Comparison of ENCODE assay signal across 5 worm cellular contexts in genomic region chrII:8603567-8604359, ce11.
A peak's percentile ranks its signal among the peaks of the same experiment; 100 is the strongest.
TF ChIP-seq lines count a peak whose summit lies in the region.

Gene suf-1 (plus strand): TSS chrII:8603846.

TF ChIP-seq in whole organism, L1 larva, 84 proteins besides CTCF, POLR2A, EP300 and RAD21 (continued from another document):
- no peak for TF ChIP-seq C16A3.4 (tag; optimal IDR thresholded peaks at IDR 0.05; lab: Kevin White, UChicago)
- TF ChIP-seq nhr-85 (tag; lab: Kevin White, UChicago), result no peak
- TF ChIP-seq grh-1 (GFP tag; IDR thresholded peaks at IDR 0.05; lab: Robert Waterston, UW), result 0 out of 2 replicates have a peak, but pooled peaks have one; percentile 25
- TF ChIP-seq snu-23 (GFP tag; optimal IDR thresholded peaks at IDR 0.05; lab: Kevin White, UChicago), result peak; percentile 42
- TF ChIP-seq efl-1 (optimal IDR thresholded peaks at IDR 0.05; lab: Kevin White, UChicago), result peak; percentile 50 to 51
- peak; percentile 42 to 92 for TF ChIP-seq efl-1 (GFP tag; optimal IDR thresholded peaks at IDR 0.05 in 1 of 2; lab: Kevin White, UChicago)
- TF ChIP-seq isw-1 (GFP tag; IDR thresholded peaks at IDR 0.05; lab: Robert Waterston, UW), result no peak
- TF ChIP-seq nhr-19 (GFP tag; conservative IDR thresholded peaks at IDR 0.05; lab: Robert Waterston, UW), result 0 out of 2 replicates have a peak, but pooled peaks have one; percentile 18
- peak; percentile 78 for TF ChIP-seq F16B12.6 (tag; optimal IDR thresholded peaks at IDR 0.05; lab: Kevin White, UChicago)
- peak; percentile 14 for TF ChIP-seq dsc-1 (tag; optimal IDR thresholded peaks at IDR 0.05; lab: Kevin White, UChicago)
- peak; percentile 78 for TF ChIP-seq ama-1 (optimal IDR thresholded peaks at IDR 0.05; lab: Kevin White, UChicago)
- peak; percentile 39 for TF ChIP-seq nhr-47 (tag; optimal IDR thresholded peaks at IDR 0.05; lab: Kevin White, UChicago)
- peak; percentile 36 for TF ChIP-seq swsn-7 (tag; optimal IDR thresholded peaks at IDR 0.05; lab: Kevin White, UChicago)
- TF ChIP-seq nhr-90 (tag; optimal IDR thresholded peaks at IDR 0.05; lab: Kevin White, UChicago; ENCODE audit: poor library complexity), result peak; percentile 42
- peak in 1 of 6 experiments; percentile 2 for TF ChIP-seq elt-3 (tag; optimal IDR thresholded peaks at IDR 0.05; lab: Kevin White, UChicago)
- TF ChIP-seq fos-1 (tag; optimal IDR thresholded peaks at IDR 0.05; lab: Kevin White, UChicago), result peak; percentile 0

TF ChIP-seq in whole organism, L2 larva, 48 proteins besides CTCF, POLR2A, EP300 and RAD21 (continued from another document):
- TF ChIP-seq R02D3.7 (tag; optimal IDR thresholded peaks at IDR 0.05; lab: Kevin White, UChicago) (no peak), crh-2 (tag; optimal IDR thresholded peaks at IDR 0.05; lab: Kevin White, UChicago) (peak; percentile 36), sma-9 (GFP tag; optimal IDR thresholded peaks at IDR 0.05; lab: Kevin White, UChicago) (peak; percentile 8), sma-9 (tag; optimal IDR thresholded peaks at IDR 0.05; lab: Kevin White, UChicago) (no peak), nhr-129 (tag; optimal IDR thresholded peaks at IDR 0.05; lab: Kevin White, UChicago) (peak; percentile 14)

TF ChIP-seq in whole organism, L3 larva, 47 proteins besides CTCF, POLR2A, EP300 and RAD21 (continued from another document):
- TF ChIP-seq nhr-25 (tag; optimal IDR thresholded peaks at IDR 0.05; lab: Kevin White, UChicago) (no peak), nhr-76 (tag; optimal IDR thresholded peaks at IDR 0.05; lab: Kevin White, UChicago) (peak; percentile 18), nhr-12 (tag; optimal IDR thresholded peaks at IDR 0.05; lab: Kevin White, UChicago) (no peak), eor-1 (tag; optimal IDR thresholded peaks at IDR 0.05; lab: Kevin White, UChicago) (no peak), pha-4 (tag; optimal IDR thresholded peaks at IDR 0.05; lab: Kevin White, UChicago) (no peak), nhr-237 (tag; optimal IDR thresholded peaks at IDR 0.05; lab: Kevin White, UChicago) (no peak), sea-2 (GFP tag; optimal IDR thresholded peaks at IDR 0.05; lab: Kevin White, UChicago) (no peak), elt-2 (tag; optimal IDR thresholded peaks at IDR 0.05; lab: Kevin White, UChicago) (peak; percentile 24), daf-12 (tag; optimal IDR thresholded peaks at IDR 0.05; lab: Kevin White, UChicago) (no peak), elt-3 (tag; optimal IDR thresholded peaks at IDR 0.05; lab: Kevin White, UChicago) (no peak), R02D3.7 (tag; optimal IDR thresholded peaks at IDR 0.05; lab: Kevin White, UChicago) (no peak), nhr-11 (tag; optimal IDR thresholded peaks at IDR 0.05; lab: Kevin White, UChicago) (no peak), ceh-28 (tag; optimal IDR thresholded peaks at IDR 0.05; lab: Kevin White, UChicago) (no peak), egl-27 (tag; optimal IDR thresholded peaks at IDR 0.05; lab: Kevin White, UChicago) (no peak), mml-1 (tag; optimal IDR thresholded peaks at IDR 0.05; lab: Kevin White, UChicago) (no peak), fkh-2 (tag; optimal IDR thresholded peaks at IDR 0.05; lab: Kevin White, UChicago) (no peak), ztf-11 (tag; optimal IDR thresholded peaks at IDR 0.05; lab: Kevin White, UChicago) (no peak), ama-1 (optimal IDR thresholded peaks at IDR 0.05; lab: Kevin White, UChicago) (peak; percentile 30), snpc-4 (tag; optimal IDR thresholded peaks at IDR 0.05; lab: Kevin White, UChicago) (no peak), ztf-4 (tag; optimal IDR thresholded peaks at IDR 0.05; lab: Kevin White, UChicago) (no peak), nhr-23 (tag; optimal IDR thresholded peaks at IDR 0.05; lab: Kevin White, UChicago) (no peak)
TF ChIP-seq in whole organism, L3 larva: peak in this region for 5.

TF ChIP-seq in whole organism, L4 larva, 104 proteins besides CTCF, POLR2A, EP300 and RAD21 (continued from another document):
- 0 out of 2 replicates have a peak, but pooled peaks have one; percentile 23 for TF ChIP-seq Y75B8A.6 (GFP tag; IDR thresholded peaks at IDR 0.05; lab: Robert Waterston, UW)
- peak; percentile 46 for TF ChIP-seq spr-3 (GFP tag; optimal IDR thresholded peaks at IDR 0.05; lab: Kevin White, UChicago)
- peak; percentile 68 for TF ChIP-seq lin-13 (GFP tag; optimal IDR thresholded peaks at IDR 0.05; lab: Kevin White, UChicago)
- TF ChIP-seq daf-8 (GFP tag; IDR thresholded peaks at IDR 0.05; lab: Robert Waterston, UW), result no peak
- peak; percentile 80 for TF ChIP-seq aha-1 (tag; lab: Kevin White, UChicago)
- peak; percentile 69 for TF ChIP-seq mes-2 (tag; optimal IDR thresholded peaks at IDR 0.05; lab: Kevin White, UChicago; ENCODE audit: poor library complexity, severe bottlenecking)
- TF ChIP-seq hif-1 (tag; optimal IDR thresholded peaks at IDR 0.05; lab: Kevin White, UChicago), result no peak
- TF ChIP-seq nhr-25 (tag; optimal IDR thresholded peaks at IDR 0.05; lab: Kevin White, UChicago; ENCODE audit: borderline replicate concordance, insufficient read depth), result peak; percentile 57
- peak; percentile 36 for TF ChIP-seq ama-1 (optimal IDR thresholded peaks at IDR 0.05; lab: Kevin White, UChicago)
- TF ChIP-seq Y105C5A.15 (GFP tag; IDR thresholded peaks at IDR 0.05; lab: Robert Waterston, UW), result 0 out of 2 replicates have a peak, but pooled peaks have one; percentile 24
- TF ChIP-seq Y5F2A.4 (GFP tag; optimal IDR thresholded peaks at IDR 0.05; lab: Kevin White, UChicago), result peak; percentile 21
- no peak for TF ChIP-seq nhr-11 (tag; optimal IDR thresholded peaks at IDR 0.05; lab: Kevin White, UChicago)
- 0 out of 2 replicates have a peak, but pooled peaks have one; percentile 13 for TF ChIP-seq vab-7 (GFP tag; IDR thresholded peaks at IDR 0.05; lab: Robert Waterston, UW)
- TF ChIP-seq tra-1 (GFP tag; IDR thresholded peaks at IDR 0.05; lab: Robert Waterston, UW), result 0 out of 2 replicates have a peak, but pooled peaks have one; percentile 47
- peak; percentile 30 for TF ChIP-seq dpl-1 (GFP tag; optimal IDR thresholded peaks at IDR 0.05; lab: Kevin White, UChicago)
- TF ChIP-seq snpc-1.2 (GFP tag; IDR thresholded peaks at IDR 0.05; lab: Robert Waterston, UW), result peak; percentile 72
- no peak for TF ChIP-seq lsy-2 (tag; optimal IDR thresholded peaks at IDR 0.05; lab: Kevin White, UChicago)
- peak; percentile 64; the same call in 1 of the 2 replicates for TF ChIP-seq Y48G9A.11 (GFP tag; IDR thresholded peaks at IDR 0.05; lab: Robert Waterston, UW)
- 0 out of 2 replicates have a peak, but pooled peaks have one; percentile 52 for TF ChIP-seq mdt-29 (GFP tag; IDR thresholded peaks at IDR 0.05; lab: Robert Waterston, UW)
- TF ChIP-seq dve-1 (tag; optimal IDR thresholded peaks at IDR 0.05; lab: Kevin White, UChicago; ENCODE audit: insufficient read depth), result no peak
- TF ChIP-seq arid-1 (GFP tag; conservative IDR thresholded peaks at IDR 0.05; lab: Robert Waterston, UW), result peak; percentile 54; the same call in 1 of the 2 replicates
- TF ChIP-seq unc-62 (GFP tag; optimal IDR thresholded peaks at IDR 0.05 in 1 of 2; lab: Kevin White, UChicago), result peak in 1 of 2 experiments; percentile 60
- no peak for TF ChIP-seq unc-62 (tag; optimal IDR thresholded peaks at IDR 0.05; lab: Kevin White, UChicago)
- TF ChIP-seq dmd-8 (GFP tag; IDR thresholded peaks at IDR 0.05; lab: Robert Waterston, UW), result peak; percentile 56; the same call in 1 of the 2 replicates
- TF ChIP-seq madf-5 (GFP tag; IDR thresholded peaks at IDR 0.05; lab: Robert Waterston, UW), result 0 out of 4 replicates have a peak, but pooled peaks of 1 of the 2 experiments have one; percentile 3
- peak; percentile 72 for TF ChIP-seq attf-4 (tag; optimal IDR thresholded peaks at IDR 0.05; lab: Kevin White, UChicago)

TF ChIP-seq in whole organism, young adult, 124 proteins besides CTCF, POLR2A, EP300 and RAD21 (continued from another document):
- TF ChIP-seq snpc-4 (GFP tag; optimal IDR thresholded peaks at IDR 0.05; lab: Kevin White, UChicago) (peak; percentile 49), snpc-4 (tag; optimal IDR thresholded peaks at IDR 0.05; lab: Kevin White, UChicago) (peak in 3 of 4 experiments; percentile 29 to 81 (median 42)), F10E7.11 (tag; optimal IDR thresholded peaks at IDR 0.05; lab: Kevin White, UChicago) (no peak), madf-3 (GFP tag; IDR thresholded peaks at IDR 0.05; lab: Robert Waterston, UW) (peak; percentile 88), sdz-38 (tag; optimal IDR thresholded peaks at IDR 0.05; lab: Kevin White, UChicago) (no peak), ztf-26 (tag; optimal IDR thresholded peaks at IDR 0.05; lab: Kevin White, UChicago) (no peak), snpc-3.4 (tag; optimal IDR thresholded peaks at IDR 0.05; lab: Kevin White, UChicago) (peak; percentile 80), tlf-1 (GFP tag; optimal IDR thresholded peaks at IDR 0.05; lab: Kevin White, UChicago) (peak; percentile 79), mcd-1 (GFP tag; IDR thresholded peaks at IDR 0.05; lab: Robert Waterston, UW) (peak; percentile 34; the same call in 1 of the 2 replicates), xnd-1 (tag; optimal IDR thresholded peaks at IDR 0.05; lab: Kevin White, UChicago) (peak; percentile 45), mxl-1 (tag; optimal IDR thresholded peaks at IDR 0.05; lab: Kevin White, UChicago) (peak; percentile 29), ztf-28 (GFP tag; IDR thresholded peaks at IDR 0.05; lab: Robert Waterston, UW) (no peak), hsf-1 (GFP tag; IDR thresholded peaks at IDR 0.05; lab: Robert Waterston, UW) (peak; percentile 79), fkh-3 (tag; optimal IDR thresholded peaks at IDR 0.05; lab: Kevin White, UChicago) (no peak), attf-5 (GFP tag; optimal IDR thresholded peaks at IDR 0.05; lab: Kevin White, UChicago) (peak; percentile 24), T26A5.8 (tag; optimal IDR thresholded peaks at IDR 0.05; lab: Kevin White, UChicago) (no peak), ZK185.1 (tag; optimal IDR thresholded peaks at IDR 0.05; lab: Kevin White, UChicago; ENCODE audit: poor library complexity, severe bottlenecking) (peak; percentile 55), K12H6.12 (tag; optimal IDR thresholded peaks at IDR 0.05; lab: Kevin White, UChicago) (no peak), egrh-3 (GFP tag; IDR thresholded peaks at IDR 0.05; lab: Robert Waterston, UW) (no peak), him-1 (tag; optimal IDR thresholded peaks at IDR 0.05; lab: Kevin White, UChicago) (no peak), nfyb-1 (GFP tag; IDR thresholded peaks at IDR 0.05; lab: Robert Waterston, UW) (peak; percentile 39; the same call in 1 of the 2 replicates), rpc-1 (optimal IDR thresholded peaks at IDR 0.05; lab: Kevin White, UChicago) (no peak), rpc-1 (tag; optimal IDR thresholded peaks at IDR 0.05; lab: Kevin White, UChicago) (peak; percentile 3), lin-40 (tag; optimal IDR thresholded peaks at IDR 0.05; lab: Kevin White, UChicago) (no peak), snpc-1.1 (tag; optimal IDR thresholded peaks at IDR 0.05; lab: Kevin White, UChicago; ENCODE audit: insufficient read depth) (peak; percentile 64), attf-3 (GFP tag; conservative IDR thresholded peaks at IDR 0.05; lab: Robert Waterston, UW) (no peak), aptf-3 (GFP tag; IDR thresholded peaks at IDR 0.05; lab: Robert Waterston, UW) (peak; percentile 13; the same call in 1 of the 2 replicates), Y56A3A.18 (GFP tag; IDR thresholded peaks at IDR 0.05; lab: Robert Waterston, UW) (peak; percentile 75; the same call in 1 of the 2 replicates), tbp1 (GFP tag; optimal IDR thresholded peaks at IDR 0.05; lab: Kevin White, UChicago) (peak; percentile 36), pbrm-1 (GFP tag; IDR thresholded peaks at IDR 0.05; lab: Robert Waterston, UW) (peak; percentile 45; the same call in 1 of the 2 replicates), rec-8 (tag; optimal IDR thresholded peaks at IDR 0.05; lab: Kevin White, UChicago) (no peak), bed-1 (GFP tag; IDR thresholded peaks at IDR 0.05; lab: Robert Waterston, UW) (0 out of 2 replicates have a peak, but pooled peaks have one; percentile 20), C17E4.6 (GFP tag; IDR thresholded peaks at IDR 0.05; lab: Robert Waterston, UW) (peak; percentile 60), die-1 (tag; optimal IDR thresholded peaks at IDR 0.05; lab: Kevin White, UChicago) (peak; percentile 37), efl-1 (GFP tag; optimal IDR thresholded peaks at IDR 0.05; lab: Kevin White, UChicago) (peak; percentile 43), ceh-100 (GFP tag; IDR thresholded peaks at IDR 0.05; lab: Robert Waterston, UW) (peak; percentile 32; the same call in 1 of the 2 replicates), madf-10 (tag; optimal IDR thresholded peaks at IDR 0.05; lab: Kevin White, UChicago) (no peak), F23B12.7 (tag; optimal IDR thresholded peaks at IDR 0.05; lab: Kevin White, UChicago; ENCODE audit: insufficient read depth) (peak; percentile 61), chd-7 (tag; optimal IDR thresholded peaks at IDR 0.05; lab: Kevin White, UChicago) (no peak), lin-26 (GFP tag; IDR thresholded peaks at IDR 0.05; lab: Robert Waterston, UW) (peak; percentile 73; the same call in 1 of the 2 replicates), D2030.7 (GFP tag; IDR thresholded peaks at IDR 0.05; lab: Robert Waterston, UW) (peak; percentile 35; the same call in 1 of the 2 replicates), unc-130 (GFP tag; optimal IDR thresholded peaks at IDR 0.05; lab: Kevin White, UChicago) (peak; percentile 69), F52B5.7 (tag; optimal IDR thresholded peaks at IDR 0.05; lab: Kevin White, UChicago) (peak; percentile 22), nhr-80 (tag; optimal IDR thresholded peaks at IDR 0.05; lab: Kevin White, UChicago) (no peak), athp-1 (tag; optimal IDR thresholded peaks at IDR 0.05; lab: Kevin White, UChicago) (peak; percentile 40), hrde-1 (tag; optimal IDR thresholded peaks at IDR 0.05; lab: Kevin White, UChicago; ENCODE audit: borderline replicate concordance) (peak; percentile 92), F37B4.10 (GFP tag; IDR thresholded peaks at IDR 0.05; lab: Robert Waterston, UW) (no peak), atf-7 (tag; optimal IDR thresholded peaks at IDR 0.05; lab: Kevin White, UChicago) (peak; percentile 56), pha-4 (tag; optimal IDR thresholded peaks at IDR 0.05; lab: Kevin White, UChicago) (no peak), ceh-79 (tag; optimal IDR thresholded peaks at IDR 0.05; lab: Kevin White, UChicago) (no peak)
